Worm (Caenorhabditis elegans) whole organism, young adult: Measurements from ENCODE around the gene hlh-14.

Experiments
- K12H6.12 ChIP-seq: fragments of 200-800 bp; sonication (Bioruptor generic); optimal IDR thresholded peaks from 2 replicates; lab custom pipeline; 2018; ENCODE audit warnings: mild to moderate bottlenecking, missing genetic modification characterization, missing compliant biosample characterization
- ets-4 ChIP-seq: fragments of 200-800 bp; sonication (Bioruptor generic); optimal IDR thresholded peaks from 2 replicates; lab custom pipeline; 2018; ENCODE audit warnings: mild to moderate bottlenecking, missing genetic modification characterization, missing compliant biosample characterization
- hmg-1.2 ChIP-seq: fragments of 200-800 bp; sonication (Bioruptor generic); IDR thresholded peaks from 2 replicates; pipeline ENCODE4 v1.3.6; 2022; ENCODE audit warnings: missing genetic modification reagents, missing genetic modification characterization, missing compliant biosample characterization

ce11 chrII:5698254-5698653 lies 40.4 kb downstream of the hlh-14 start:
- no peak for TF ChIP-seq hmg-1.2 (GFP tag; lab: Robert Waterston, UW)
- no peak for TF ChIP-seq K12H6.12 (tag; lab: Kevin White, UChicago)
- no peak for TF ChIP-seq ets-4 (GFP tag; lab: Kevin White, UChicago)
